Worm (Caenorhabditis elegans) whole organism, midembryonic: ENCODE results near the gene C37E2.2.

Experiments
- T22C8.4 ChIP-seq: fragments of 200-800 bp; sonication (Bioruptor generic); IDR thresholded peaks from 2 replicates; pipeline ENCODE4 v1.3.6; 2022; ENCODE audit warnings: missing genetic modification characterization, missing compliant biosample characterization
- cog-1 ChIP-seq: sonication (generic microtip); optimal IDR thresholded peaks from 2 replicates; lab custom pipeline; 2016; ENCODE audit warnings: missing genetic modification characterization, missing compliant biosample characterization
- flt-1 ChIP-seq: fragments of 200-800 bp; sonication (Bioruptor generic); IDR thresholded peaks from 2 replicates; pipeline ENCODE4 v1.3.6; 2022; ENCODE audit warnings: missing genetic modification characterization, missing compliant biosample characterization
- klf-2 ChIP-seq: fragments of 200-800 bp; sonication (Bioruptor generic); conservative IDR thresholded peaks from 2 replicates; pipeline ENCODE4 v1.3.6; 2022; ENCODE audit warnings: missing genetic modification reagents, missing genetic modification characterization, missing compliant biosample characterization
- med-1 ChIP-seq: sonication (generic microtip); optimal IDR thresholded peaks from 2 replicates; lab custom pipeline; 2017; ENCODE audit warnings: missing genetic modification characterization, mild to moderate bottlenecking, missing compliant biosample characterization, antibody characterized with exemption, missing genetic modification reagents; ENCODE audit not compliant: insufficient read depth
- ref-1 ChIP-seq: fragments of 200-800 bp; sonication (Bioruptor generic); conservative IDR thresholded peaks from 2 replicates; pipeline ENCODE4 v1.3.6; 2022; ENCODE audit warnings: missing genetic modification reagents, missing genetic modification characterization, missing compliant biosample characterization
- tab-1 ChIP-seq: fragments of 200-800 bp; sonication (Bioruptor generic); IDR thresholded peaks from 2 replicates; pipeline ENCODE4 v1.3.6; 2022; ENCODE audit warnings: missing genetic modification characterization, missing compliant biosample characterization
- ztf-23 ChIP-seq: fragments of 200-800 bp; sonication (Bioruptor generic); IDR thresholded peaks from 2 replicates; pipeline ENCODE4 v1.3.6; 2022; ENCODE audit warnings: missing genetic modification reagents, missing genetic modification characterization, missing compliant biosample characterization
- ztf-29 ChIP-seq: fragments of 200-800 bp; sonication (Bioruptor generic); IDR thresholded peaks from 2 replicates; pipeline ENCODE4 v1.3.6; 2022; ENCODE audit warnings: missing genetic modification reagents, missing genetic modification characterization, missing compliant biosample characterization

Gene C37E2.2

DNA sequence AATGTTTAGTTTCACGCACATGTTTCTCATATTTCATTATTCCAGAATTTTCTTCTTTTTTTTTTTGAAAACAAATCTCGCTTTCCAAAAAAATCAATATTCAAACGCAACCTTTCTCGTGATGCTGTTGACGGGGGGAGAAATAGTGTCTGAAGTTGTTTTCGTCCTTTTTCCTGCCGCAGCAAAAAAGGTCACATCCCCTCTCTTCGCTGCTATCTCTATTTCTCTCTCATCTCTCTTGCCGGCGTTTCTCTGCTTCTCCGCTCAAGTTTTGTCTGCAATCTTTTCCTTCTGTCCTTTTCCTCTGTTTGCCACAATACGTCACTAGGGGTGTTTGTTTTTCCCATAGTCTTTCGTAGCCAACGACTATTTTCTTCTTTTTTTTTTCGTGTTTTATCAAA is 29.1 kb upstream of the C37E2.2 start:
- TF ChIP-seq tab-1 (GFP tag; lab: Robert Waterston, UW) (peak; percentile 28; the same call in 1 of the 2 replicates), cog-1 (tag; lab: Kevin White, UChicago) (peak; percentile 14), flt-1 (GFP tag; lab: Robert Waterston, UW) (no peak)

DNA sequence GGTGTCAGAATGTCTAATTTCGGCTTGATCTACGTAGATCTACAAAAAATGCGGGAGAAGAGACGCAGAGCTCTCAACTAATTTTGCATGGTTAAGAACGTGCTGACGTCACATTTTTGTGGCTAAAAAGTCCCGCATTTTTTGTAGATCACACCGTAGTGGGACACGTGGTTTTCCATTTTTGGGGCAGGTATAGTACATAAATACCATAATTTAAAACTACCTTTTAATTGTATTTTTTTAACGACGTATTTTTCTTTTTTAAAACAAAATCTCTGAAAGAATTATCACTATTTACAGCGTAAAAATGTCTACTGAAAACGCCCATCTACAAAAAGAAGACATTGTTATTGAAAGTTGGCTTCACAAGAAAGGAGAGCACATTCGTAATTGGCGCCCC is 28.4 kb upstream of the C37E2.2 start, which contains the start of gene akt-2:
Gene akt-2, plus strand, starts transcription at position 301 of the 400 bp plus-strand sequence.
- TF ChIP-seq klf-2 (GFP tag; lab: Robert Waterston, UW) (no peak), tab-1 (GFP tag; lab: Robert Waterston, UW) (no peak), flt-1 (GFP tag; lab: Robert Waterston, UW) (no peak), cog-1 (tag; lab: Kevin White, UChicago) (no peak), ztf-29 (no peak), med-1 (GFP tag; lab: Kevin White, UChicago) (no peak), ztf-23 (GFP tag; lab: Robert Waterston, UW) (no peak), T22C8.4 (GFP tag; lab: Robert Waterston, UW) (no peak), ref-1 (no peak)

DNA sequence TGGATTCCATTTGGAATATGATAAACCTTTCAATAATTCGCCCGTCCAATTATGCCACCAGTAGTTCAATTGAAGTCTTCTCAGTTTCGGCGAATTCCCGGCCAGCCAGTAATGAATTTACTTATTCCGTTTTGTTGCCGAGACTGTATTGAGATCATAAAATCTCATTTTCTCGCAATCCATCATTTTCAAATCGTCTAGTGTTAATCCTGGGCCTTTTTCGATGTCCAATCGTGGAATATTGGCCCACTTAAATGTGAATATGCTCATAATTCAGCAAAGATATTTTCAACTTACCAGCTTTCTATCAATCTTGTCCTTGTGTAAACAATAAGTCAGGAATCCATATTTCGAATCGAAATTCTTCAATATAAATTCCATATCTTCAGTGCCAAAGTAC is 23.2 kb upstream of the C37E2.2 start:
- TF ChIP-seq flt-1 (GFP tag; lab: Robert Waterston, UW): no peak
- no peak for TF ChIP-seq cog-1 (tag; lab: Kevin White, UChicago)
- TF ChIP-seq ztf-29: no peak
- no peak for TF ChIP-seq ref-1

- TF ChIP-seq ref-1 (no peak), tab-1 (GFP tag; lab: Robert Waterston, UW) (no peak), ztf-23 (GFP tag; lab: Robert Waterston, UW) (no peak), cog-1 (tag; lab: Kevin White, UChicago) (no peak), T22C8.4 (GFP tag; lab: Robert Waterston, UW) (no peak), ztf-29 (no peak), klf-2 (GFP tag; lab: Robert Waterston, UW) (no peak), med-1 (GFP tag; lab: Kevin White, UChicago) (no peak), flt-1 (GFP tag; lab: Robert Waterston, UW) (no peak)
Measured at ce11 chrX:14156913-14157312, 18.9 kb upstream of the C37E2.2 start, which contains the start of gene ceh-90. Gene ceh-90, minus strand, starts transcription at chrX:14157013.

- no peak for TF ChIP-seq med-1 (GFP tag; lab: Kevin White, UChicago)
- no peak for TF ChIP-seq flt-1 (GFP tag; lab: Robert Waterston, UW)
- TF ChIP-seq ref-1: no peak
- TF ChIP-seq tab-1 (GFP tag; lab: Robert Waterston, UW): no peak
Measured at ce11 chrX:14161684-14162347, 14.0 kb upstream of the C37E2.2 start, which contains the start of gene lgc-25. Gene lgc-25, minus strand, starts transcription at chrX:14161734.

DNA sequence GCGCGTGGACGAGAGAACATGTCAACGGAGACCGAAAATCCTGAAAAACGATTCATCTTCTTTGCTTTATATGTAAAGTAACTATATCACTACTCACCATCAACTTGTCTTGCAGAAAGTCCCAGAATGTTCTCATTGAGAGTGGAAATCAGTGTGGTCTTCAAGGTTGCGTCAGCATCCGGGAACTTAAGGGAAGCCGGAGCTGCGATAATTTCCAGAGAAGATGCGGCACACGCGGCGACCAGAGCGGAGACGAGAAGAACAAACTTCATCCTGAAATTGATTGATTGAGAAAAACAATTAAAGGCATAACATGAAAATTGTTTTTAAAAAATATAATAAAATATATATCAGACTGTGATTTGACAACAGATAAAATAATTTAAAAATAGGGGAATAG is 11.6 kb upstream of the C37E2.2 start, which contains the start of gene vha-20:
Gene vha-20, minus strand, starts transcription at position 273 of the 400 bp plus-strand sequence.
- TF ChIP-seq T22C8.4 (GFP tag; lab: Robert Waterston, UW) (no peak), ref-1 (no peak), ztf-23 (GFP tag; lab: Robert Waterston, UW) (no peak), tab-1 (GFP tag; lab: Robert Waterston, UW) (no peak), med-1 (GFP tag; lab: Kevin White, UChicago) (no peak), cog-1 (tag; lab: Kevin White, UChicago) (no peak), klf-2 (GFP tag; lab: Robert Waterston, UW) (no peak), flt-1 (GFP tag; lab: Robert Waterston, UW) (no peak), ztf-29 (no peak)

DNA sequence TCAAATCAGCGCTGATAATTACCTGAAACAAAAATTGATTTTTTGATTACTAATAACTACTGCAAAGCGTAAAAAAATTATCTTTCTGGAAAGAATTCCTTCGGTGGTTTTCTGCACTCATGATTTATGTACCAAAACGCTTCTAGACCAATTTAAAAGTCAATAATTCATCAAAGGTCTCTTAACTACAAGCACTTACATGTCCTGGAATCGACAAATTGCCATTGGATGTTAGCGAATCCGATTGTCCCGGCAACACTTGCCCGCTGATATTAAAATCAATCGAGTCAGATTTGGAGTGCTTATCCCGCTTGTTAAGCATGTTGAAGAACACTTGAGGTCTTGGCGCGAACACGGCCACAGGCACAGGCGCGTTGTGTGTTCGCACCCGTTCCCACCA is 10.7 kb upstream of the C37E2.2 start:
- TF ChIP-seq cog-1 (tag; lab: Kevin White, UChicago): no peak
- no peak for TF ChIP-seq T22C8.4 (GFP tag; lab: Robert Waterston, UW)
- no peak for TF ChIP-seq med-1 (GFP tag; lab: Kevin White, UChicago)
- no peak for TF ChIP-seq klf-2 (GFP tag; lab: Robert Waterston, UW)
- TF ChIP-seq tab-1 (GFP tag; lab: Robert Waterston, UW): no peak
- TF ChIP-seq ztf-29: no peak
- TF ChIP-seq ref-1: no peak
- no peak for TF ChIP-seq flt-1 (GFP tag; lab: Robert Waterston, UW)
- no peak for TF ChIP-seq ztf-23 (GFP tag; lab: Robert Waterston, UW)

DNA sequence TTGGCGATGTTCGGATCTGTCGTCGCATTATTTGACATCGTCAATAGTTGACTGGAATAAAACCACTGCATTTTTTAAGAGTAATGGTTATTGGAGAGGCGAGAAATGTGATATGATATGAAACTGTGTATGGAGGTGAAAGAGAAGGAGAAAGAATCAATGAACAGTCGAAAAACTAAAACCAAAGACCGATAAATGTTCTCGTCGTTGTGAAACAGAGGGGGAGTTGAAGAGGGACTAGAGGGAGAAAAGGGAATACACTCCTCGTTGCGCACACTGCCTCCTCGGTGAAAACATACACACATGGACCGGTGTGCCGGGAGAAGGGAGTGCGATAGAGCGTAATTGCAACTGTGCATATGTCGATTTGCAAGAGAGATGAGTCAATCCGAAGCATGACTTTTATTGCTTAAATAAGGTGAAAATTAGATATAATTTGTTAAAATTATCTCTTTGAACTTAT is 6.2 kb upstream of the C37E2.2 start, which contains the start of gene sym-4:
Gene sym-4, minus strand, starts transcription at position 51 of the 463 bp plus-strand sequence.
- TF ChIP-seq ref-1 (no peak), flt-1 (GFP tag; lab: Robert Waterston, UW) (0 out of 2 replicates have a peak, but pooled peaks have one; percentile 37), klf-2 (GFP tag; lab: Robert Waterston, UW) (no peak), ztf-23 (GFP tag; lab: Robert Waterston, UW) (0 out of 2 replicates have a peak, but pooled peaks have one; percentile 38), cog-1 (tag; lab: Kevin White, UChicago) (peak; percentile 65), tab-1 (GFP tag; lab: Robert Waterston, UW) (no peak), med-1 (GFP tag; lab: Kevin White, UChicago) (no peak), ztf-29 (no peak), T22C8.4 (GFP tag; lab: Robert Waterston, UW) (no peak)

DNA sequence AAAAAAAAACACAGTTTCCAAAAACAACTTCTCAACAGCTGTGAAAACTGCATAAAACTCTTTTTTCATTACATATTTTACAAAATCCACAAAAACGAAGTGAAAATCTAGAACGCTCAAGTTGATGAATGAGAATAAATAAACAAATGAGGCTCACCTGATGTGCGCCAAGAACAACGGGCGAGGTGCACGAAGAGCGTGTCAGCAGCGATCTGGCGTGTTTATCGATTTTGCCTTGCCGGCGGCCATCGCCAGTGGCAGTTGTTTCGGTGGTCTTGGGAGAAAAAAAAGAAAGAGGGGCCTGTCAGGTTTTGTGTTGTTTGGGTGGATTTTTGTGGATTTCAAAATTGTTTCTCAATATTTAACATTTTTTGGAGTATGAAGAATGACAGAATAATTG is 2.0 kb upstream of the C37E2.2 start, which contains the start of gene idhb-1:
Gene idhb-1, minus strand, starts transcription at position 214 of the 400 bp plus-strand sequence.
- peak; percentile 84 for TF ChIP-seq T22C8.4 (GFP tag; lab: Robert Waterston, UW)
- TF ChIP-seq ztf-23 (GFP tag; lab: Robert Waterston, UW): 0 out of 2 replicates have a peak, but pooled peaks have one; percentile 36
- TF ChIP-seq ref-1: no peak
- TF ChIP-seq tab-1 (GFP tag; lab: Robert Waterston, UW): no peak
- no peak for TF ChIP-seq klf-2 (GFP tag; lab: Robert Waterston, UW)
- TF ChIP-seq med-1 (GFP tag; lab: Kevin White, UChicago): no peak
- TF ChIP-seq ztf-29: no peak
- TF ChIP-seq cog-1 (tag; lab: Kevin White, UChicago): peak; percentile 28
- peak; percentile 58; the same call in 1 of the 2 replicates for TF ChIP-seq flt-1 (GFP tag; lab: Robert Waterston, UW)
